Comparison of ENCODE assay signal across 7 worm cellular contexts in genomic region chrIII:4491164-4492144, ce11.
TF ChIP-seq lines count a peak whose summit lies in the region.

No protein-coding gene starts in this region.

TF ChIP-seq in whole organism, L1 larva, 84 proteins besides CTCF, POLR2A, EP300 and RAD21 (continues in another document):
- TF ChIP-seq ceh-82 (tag; optimal IDR thresholded peaks at IDR 0.05; lab: Kevin White, UChicago) (no peak), sox-4 (tag; optimal IDR thresholded peaks at IDR 0.05; lab: Kevin White, UChicago) (no peak), lin-35 (GFP tag; optimal IDR thresholded peaks at IDR 0.05; lab: Kevin White, UChicago) (peak; percentile 8 to 37), isw-1 (GFP tag; IDR thresholded peaks at IDR 0.05; lab: Robert Waterston, UW) (no peak), tbx-2 (tag; optimal IDR thresholded peaks at IDR 0.05; lab: Kevin White, UChicago) (no peak), pqm-1 (tag; optimal IDR thresholded peaks at IDR 0.05; lab: Kevin White, UChicago) (no peak), C04F5.9 (tag; optimal IDR thresholded peaks at IDR 0.05; lab: Kevin White, UChicago) (no peak), Y116A8C.19 (tag; optimal IDR thresholded peaks at IDR 0.05; lab: Kevin White, UChicago; ENCODE audit: borderline replicate concordance) (no peak), nhr-84 (tag; optimal IDR thresholded peaks at IDR 0.05; lab: Kevin White, UChicago) (no peak), rnt-1 (tag; optimal IDR thresholded peaks at IDR 0.05; lab: Kevin White, UChicago) (no peak), swsn-7 (tag; optimal IDR thresholded peaks at IDR 0.05; lab: Kevin White, UChicago) (no peak), C34B4.2 (tag; optimal IDR thresholded peaks at IDR 0.05; lab: Kevin White, UChicago) (no peak), xbp-1 (tag; optimal IDR thresholded peaks at IDR 0.05; lab: Kevin White, UChicago) (no peak), ceh-88 (GFP tag; IDR thresholded peaks at IDR 0.05; lab: Robert Waterston, UW) (no peak)

TF ChIP-seq in whole organism, L2 larva, 48 proteins besides CTCF, POLR2A, EP300 and RAD21 (continues in another document):
- TF ChIP-seq nhr-10 (tag; optimal IDR thresholded peaks at IDR 0.05; lab: Kevin White, UChicago) (no peak), nhr-237 (tag; optimal IDR thresholded peaks at IDR 0.05; lab: Kevin White, UChicago) (no peak), dmd-4 (tag; optimal IDR thresholded peaks at IDR 0.05; lab: Kevin White, UChicago) (no peak), lsy-2 (tag; optimal IDR thresholded peaks at IDR 0.05; lab: Kevin White, UChicago) (peak in 1 of 2 experiments; percentile 62), elt-1 (tag; optimal IDR thresholded peaks at IDR 0.05; lab: Kevin White, UChicago) (no peak), ceh-82 (tag; optimal IDR thresholded peaks at IDR 0.05; lab: Kevin White, UChicago) (no peak), sma-3 (GFP tag; optimal IDR thresholded peaks at IDR 0.05; lab: Kevin White, UChicago) (no peak), blmp-1 (tag; optimal IDR thresholded peaks at IDR 0.05; lab: Kevin White, UChicago; ENCODE audit: insufficient read depth) (no peak), crh-2 (tag; optimal IDR thresholded peaks at IDR 0.05; lab: Kevin White, UChicago) (no peak), aly-2 (tag; optimal IDR thresholded peaks at IDR 0.05; lab: Kevin White, UChicago) (no peak), ama-1 (optimal IDR thresholded peaks at IDR 0.05; lab: Kevin White, UChicago) (peak; percentile 48), nhr-129 (tag; optimal IDR thresholded peaks at IDR 0.05; lab: Kevin White, UChicago) (no peak), lin-39 (tag; optimal IDR thresholded peaks at IDR 0.05; lab: Kevin White, UChicago) (no peak), C34F6.9 (tag; optimal IDR thresholded peaks at IDR 0.05; lab: Kevin White, UChicago) (peak; percentile 24)

TF ChIP-seq in whole organism, L3 larva, 47 proteins besides CTCF, POLR2A, EP300 and RAD21 (continues in another document):
- TF ChIP-seq nfya-1 (tag; optimal IDR thresholded peaks at IDR 0.05; lab: Kevin White, UChicago; ENCODE audit: insufficient read depth) (peak; percentile 19), ztf-4 (tag; optimal IDR thresholded peaks at IDR 0.05; lab: Kevin White, UChicago) (peak; percentile 64), pqm-1 (tag; optimal IDR thresholded peaks at IDR 0.05; lab: Kevin White, UChicago) (no peak), fkh-10 (GFP tag; optimal IDR thresholded peaks at IDR 0.05; lab: Kevin White, UChicago) (no peak), jun-1 (tag; optimal IDR thresholded peaks at IDR 0.05; lab: Kevin White, UChicago) (peak; percentile 53), nhr-12 (tag; optimal IDR thresholded peaks at IDR 0.05; lab: Kevin White, UChicago) (no peak), nhr-23 (tag; optimal IDR thresholded peaks at IDR 0.05; lab: Kevin White, UChicago) (peak; percentile 14), nhr-77 (tag; optimal IDR thresholded peaks at IDR 0.05; lab: Kevin White, UChicago) (no peak), unc-39 (tag; optimal IDR thresholded peaks at IDR 0.05; lab: Kevin White, UChicago) (no peak), mml-1 (tag; optimal IDR thresholded peaks at IDR 0.05; lab: Kevin White, UChicago) (no peak), daf-12 (tag; optimal IDR thresholded peaks at IDR 0.05; lab: Kevin White, UChicago) (no peak), elt-2 (tag; optimal IDR thresholded peaks at IDR 0.05; lab: Kevin White, UChicago) (peak; percentile 18), nhr-67 (tag; optimal IDR thresholded peaks at IDR 0.05; lab: Kevin White, UChicago) (no peak), lin-39 (tag; optimal IDR thresholded peaks at IDR 0.05; lab: Kevin White, UChicago) (no peak)

TF ChIP-seq in whole organism, L4 larva, 104 proteins besides CTCF, POLR2A, EP300 and RAD21 (continues in another document):
- TF ChIP-seq daf-19 (GFP tag; conservative IDR thresholded peaks at IDR 0.05; lab: Robert Waterston, UW) (0 out of 2 replicates have a peak, but pooled peaks have one; percentile 28), Y75B8A.6 (GFP tag; IDR thresholded peaks at IDR 0.05; lab: Robert Waterston, UW) (peak; percentile 80; the same call in 1 of the 2 replicates), R02D3.7 (tag; optimal IDR thresholded peaks at IDR 0.05; lab: Kevin White, UChicago) (no peak), dmd-6 (GFP tag; IDR thresholded peaks at IDR 0.05; lab: Robert Waterston, UW) (peak; percentile 6; the same call in 1 of the 2 replicates), ZK337.2 (GFP tag; IDR thresholded peaks at IDR 0.05; lab: Robert Waterston, UW) (no peak), lsy-2 (tag; optimal IDR thresholded peaks at IDR 0.05; lab: Kevin White, UChicago) (peak; percentile 36 to 43), nhr-237 (tag; optimal IDR thresholded peaks at IDR 0.05; lab: Kevin White, UChicago) (no peak), Y48G9A.11 (GFP tag; IDR thresholded peaks at IDR 0.05; lab: Robert Waterston, UW) (no peak), zfp-3 (GFP tag; conservative IDR thresholded peaks at IDR 0.05; lab: Robert Waterston, UW) (peak; percentile 31; the same call in 1 of the 2 replicates), zip-2 (tag; optimal IDR thresholded peaks at IDR 0.05; lab: Kevin White, UChicago) (no peak), snpc-1.2 (GFP tag; IDR thresholded peaks at IDR 0.05; lab: Robert Waterston, UW) (peak; percentile 8; the same call in 1 of the 2 replicates), rbr-2 (tag; optimal IDR thresholded peaks at IDR 0.05; lab: Kevin White, UChicago) (peak; percentile 41), ceh-32 (tag; optimal IDR thresholded peaks at IDR 0.05; lab: Kevin White, UChicago; ENCODE audit: poor library complexity) (no peak)

TF ChIP-seq in whole organism, early embryonic, 17 proteins besides CTCF, POLR2A, EP300 and RAD21:
- TF ChIP-seq pes-1 (GFP tag; IDR thresholded peaks at IDR 0.05; lab: Robert Waterston, UW) = 0 out of 2 replicates have a peak, but pooled peaks have one; percentile 43
- TF ChIP-seq sea-1 (GFP tag; conservative IDR thresholded peaks at IDR 0.05; lab: Robert Waterston, UW) = no peak
- TF ChIP-seq tbx-11 (GFP tag; IDR thresholded peaks at IDR 0.05; lab: Robert Waterston, UW) = no peak
- TF ChIP-seq scrt-1 (GFP tag; IDR thresholded peaks at IDR 0.05; lab: Robert Waterston, UW) = 0 out of 2 replicates have a peak, but pooled peaks have one; percentile 42

TF ChIP-seq in whole organism, mixed stage, embryonic, 35 proteins besides CTCF, POLR2A, EP300 and RAD21:
- TF ChIP-seq ceh-83 (GFP tag; optimal IDR thresholded peaks at IDR 0.05; lab: Kevin White, UChicago) (peak; percentile 62), unc-39 (tag; optimal IDR thresholded peaks at IDR 0.05; lab: Kevin White, UChicago) (no peak), cnd-1 (tag; optimal IDR thresholded peaks at IDR 0.05; lab: Kevin White, UChicago) (peak; percentile 25), sptf-1 (tag; optimal IDR thresholded peaks at IDR 0.05; lab: Kevin White, UChicago) (peak; percentile 21), elt-3 (tag; optimal IDR thresholded peaks at IDR 0.05; lab: Kevin White, UChicago) (no peak), nhr-28 (tag; optimal IDR thresholded peaks at IDR 0.05; lab: Kevin White, UChicago) (no peak), lsy-2 (tag; optimal IDR thresholded peaks at IDR 0.05; lab: Kevin White, UChicago) (no peak), lin-13 (tag; optimal IDR thresholded peaks at IDR 0.05; lab: Kevin White, UChicago) (no peak)

TF ChIP-seq in whole organism, young adult, 124 proteins besides CTCF, POLR2A, EP300 and RAD21 (continues in another document):
- no peak for TF ChIP-seq F37B4.10 (GFP tag; IDR thresholded peaks at IDR 0.05; lab: Robert Waterston, UW)
- TF ChIP-seq tbx-9 (tag; optimal IDR thresholded peaks at IDR 0.05; lab: Kevin White, UChicago; ENCODE audit: borderline replicate concordance) = peak; percentile 54
- TF ChIP-seq nhr-120 (GFP tag; IDR thresholded peaks at IDR 0.05; lab: Robert Waterston, UW) = 0 out of 2 replicates have a peak, but pooled peaks have one; percentile 13
- no peak for TF ChIP-seq nfya-2 (GFP tag; IDR thresholded peaks at IDR 0.05; lab: Robert Waterston, UW)
- TF ChIP-seq unc-130 (GFP tag; optimal IDR thresholded peaks at IDR 0.05; lab: Kevin White, UChicago) = peak; percentile 63
- TF ChIP-seq hlh-26 (GFP tag; conservative IDR thresholded peaks at IDR 0.05; lab: Robert Waterston, UW) = no peak
- no peak; the same call in 1 of the 2 replicates for TF ChIP-seq ceh-40 (GFP tag; IDR thresholded peaks at IDR 0.05; lab: Robert Waterston, UW)
- TF ChIP-seq bed-1 (GFP tag; IDR thresholded peaks at IDR 0.05; lab: Robert Waterston, UW) = no peak
- TF ChIP-seq gei-17 (GFP tag; optimal IDR thresholded peaks at IDR 0.05; lab: Kevin White, UChicago) = peak; percentile 17
- no peak; the same call in 1 of the 2 replicates for TF ChIP-seq madf-8 (GFP tag; conservative IDR thresholded peaks at IDR 0.05; lab: Robert Waterston, UW)
- 0 out of 2 replicates have a peak, but pooled peaks have one; percentile 34 for TF ChIP-seq ceh-58 (GFP tag; IDR thresholded peaks at IDR 0.05; lab: Robert Waterston, UW)
- TF ChIP-seq nhr-27 (tag; optimal IDR thresholded peaks at IDR 0.05; lab: Kevin White, UChicago) = peak; percentile 76
- peak; percentile 100 for TF ChIP-seq him-1 (tag; optimal IDR thresholded peaks at IDR 0.05; lab: Kevin White, UChicago)
- TF ChIP-seq attf-5 (GFP tag; optimal IDR thresholded peaks at IDR 0.05; lab: Kevin White, UChicago) = no peak
- no peak; the same call in none of the 2 replicates for TF ChIP-seq ceh-100 (GFP tag; IDR thresholded peaks at IDR 0.05; lab: Robert Waterston, UW)
- TF ChIP-seq snpc-1.1 (tag; optimal IDR thresholded peaks at IDR 0.05; lab: Kevin White, UChicago; ENCODE audit: insufficient read depth) = peak; percentile 39
- TF ChIP-seq tlf-1 (GFP tag; optimal IDR thresholded peaks at IDR 0.05; lab: Kevin White, UChicago) = peak; percentile 88
- peak; percentile 54 for TF ChIP-seq dpl-1 (GFP tag; optimal IDR thresholded peaks at IDR 0.05; lab: Kevin White, UChicago)
- no peak for TF ChIP-seq hlh-12 (tag; optimal IDR thresholded peaks at IDR 0.05; lab: Kevin White, UChicago)
- TF ChIP-seq cebp-1 (GFP tag; IDR thresholded peaks at IDR 0.05; lab: Robert Waterston, UW) = no peak
- TF ChIP-seq cebp-1 (tag; optimal IDR thresholded peaks at IDR 0.05; lab: Kevin White, UChicago) = peak; percentile 73
- TF ChIP-seq nhr-179 (tag; optimal IDR thresholded peaks at IDR 0.05; lab: Kevin White, UChicago) = peak; percentile 57
- TF ChIP-seq zfh-2 (GFP tag; conservative IDR thresholded peaks at IDR 0.05; lab: Robert Waterston, UW) = no peak
- TF ChIP-seq Y53G8AR.9 (GFP tag; conservative IDR thresholded peaks at IDR 0.05; lab: Robert Waterston, UW) = peak; percentile 86
- TF ChIP-seq ztf-3 (GFP tag; optimal IDR thresholded peaks at IDR 0.05; lab: Kevin White, UChicago) = no peak
- TF ChIP-seq fkh-3 (tag; optimal IDR thresholded peaks at IDR 0.05; lab: Kevin White, UChicago) = peak; percentile 67
- TF ChIP-seq F52B5.7 (tag; optimal IDR thresholded peaks at IDR 0.05; lab: Kevin White, UChicago) = peak; percentile 69
- TF ChIP-seq egl-44 (GFP tag; IDR thresholded peaks at IDR 0.05; lab: Robert Waterston, UW) = 0 out of 2 replicates have a peak, but pooled peaks have one; percentile 7
- TF ChIP-seq sea-2 (GFP tag; IDR thresholded peaks at IDR 0.05; lab: Robert Waterston, UW) = 0 out of 2 replicates have a peak, but pooled peaks have one; percentile 18
- peak; percentile 28 for TF ChIP-seq chd-7 (tag; optimal IDR thresholded peaks at IDR 0.05; lab: Kevin White, UChicago)
